Fruit fly (Drosophila melanogaster): ENCODE data around the gene Ranbp16.
A peak's percentile ranks its signal among the peaks of the same experiment; 100 is the strongest.

The Ranbp16 gene

dm6 chrX:15887247-15887616 lies 46.4 kb downstream of the Ranbp16 start, which contains the start of gene tay (continued):
- TF ChIP-seq sd (tag; optimal IDR thresholded peaks at IDR 0.05) = no peak
- no peak for TF ChIP-seq Kr (GFP tag; optimal IDR thresholded peaks at IDR 0.05)
- TF ChIP-seq CG12744 (GFP tag; optimal IDR thresholded peaks at IDR 0.05) = no peak
- TF ChIP-seq CG4617 (GFP tag; optimal IDR thresholded peaks at IDR 0.05; ENCODE audit: borderline replicate concordance) = peak; percentile 43
- TF ChIP-seq Ets97D (GFP tag; optimal IDR thresholded peaks at IDR 0.05) = peak; percentile 32
- TF ChIP-seq bigmax (GFP tag; optimal IDR thresholded peaks at IDR 0.05) = peak; percentile 47
- peak; percentile 1 for TF ChIP-seq CHES-1-like (GFP tag; optimal IDR thresholded peaks at IDR 0.05)
- no peak for TF ChIP-seq crc (GFP tag; optimal IDR thresholded peaks at IDR 0.05)
- peak; percentile 54 for TF ChIP-seq CG13287 (GFP tag; IDR thresholded peaks at IDR 0.05; ENCODE audit: partially characterized antibody)
- TF ChIP-seq zfh1 (GFP tag; IDR thresholded peaks at IDR 0.05) = no peak
- TF ChIP-seq ftz-f1 (GFP tag; optimal IDR thresholded peaks at IDR 0.05) = peak; percentile 56
- TF ChIP-seq CG11723 (GFP tag; optimal IDR thresholded peaks at IDR 0.05) = peak; percentile 20
- TF ChIP-seq jumu (GFP tag; optimal IDR thresholded peaks at IDR 0.05) = peak; percentile 14
- TF ChIP-seq CG34224 (GFP tag; IDR thresholded peaks at IDR 0.05; ENCODE audit: partially characterized antibody) = peak; percentile 28; the same call in 1 of the 3 replicates
- TF ChIP-seq zf30C (GFP tag; optimal IDR thresholded peaks at IDR 0.05) = peak; percentile 38
- peak; percentile 46 for TF ChIP-seq vvl (GFP tag; IDR thresholded peaks at IDR 0.05)

- TF ChIP-seq CG10543 (GFP tag; optimal IDR thresholded peaks at IDR 0.05) = peak; percentile 57
- TF ChIP-seq CG4820 (GFP tag; optimal IDR thresholded peaks at IDR 0.05) = no peak
- no peak for TF ChIP-seq CG18619 (GFP tag; optimal IDR thresholded peaks at IDR 0.05)
- peak; percentile 50 for TF ChIP-seq HmgZ (tag; optimal IDR thresholded peaks at IDR 0.05)
- no peak for TF ChIP-seq Tbp (GFP tag; optimal IDR thresholded peaks at IDR 0.05)
- no peak for TF ChIP-seq CG33213 (GFP tag; optimal IDR thresholded peaks at IDR 0.05)
- no peak for TF ChIP-seq CG10267 (tag; optimal IDR thresholded peaks at IDR 0.05)
- TF ChIP-seq luna (GFP tag; optimal IDR thresholded peaks at IDR 0.05) = no peak
- TF ChIP-seq Ptx1 (GFP tag; IDR thresholded peaks at IDR 0.05) = no peak
- TF ChIP-seq gfzf (GFP tag; optimal IDR thresholded peaks at IDR 0.05) = peak; percentile 6
- TF ChIP-seq CG5953 (GFP tag; IDR thresholded peaks at IDR 0.05) = no peak
- TF ChIP-seq YL-1 (GFP tag; optimal IDR thresholded peaks at IDR 0.05) = peak; percentile 84
- TF ChIP-seq sqz (GFP tag; optimal IDR thresholded peaks at IDR 0.05) = peak; percentile 95
- TF ChIP-seq Ets65A (GFP tag) = peak; percentile 82
- no peak for TF ChIP-seq CG9609 (GFP tag; optimal IDR thresholded peaks at IDR 0.05)
- TF ChIP-seq MTF-1 (GFP tag; optimal IDR thresholded peaks at IDR 0.05; ENCODE audit: borderline replicate concordance) = no peak
- TF ChIP-seq Fer1 (GFP tag; optimal IDR thresholded peaks at IDR 0.05) = peak; percentile 36
- TF ChIP-seq CG16779 (GFP tag; IDR thresholded peaks at IDR 0.05) = no peak
- TF ChIP-seq zf30C (GFP tag; optimal IDR thresholded peaks at IDR 0.05) = peak; percentile 85
- no peak for TF ChIP-seq Hr51 (GFP tag; optimal IDR thresholded peaks at IDR 0.05)
- no peak for TF ChIP-seq H15 (GFP tag; IDR thresholded peaks at IDR 0.05)
- TF ChIP-seq fd3F (GFP tag; optimal IDR thresholded peaks at IDR 0.05) = no peak
- TF ChIP-seq MBD-R2 (GFP tag; IDR thresholded peaks at IDR 0.05) = peak; percentile 17; the same call in 1 of the 2 replicates
- TF ChIP-seq CG6854 (GFP tag; optimal IDR thresholded peaks at IDR 0.05) = peak; percentile 7
- no peak for TF ChIP-seq NC2β (GFP tag; optimal IDR thresholded peaks at IDR 0.05)
- TF ChIP-seq ci (GFP tag; IDR thresholded peaks at IDR 0.05) = peak; percentile 34; the same call in 1 of the 3 replicates
- 0 out of 2 replicates have a peak, but pooled peaks have one; percentile 44 for TF ChIP-seq rib (GFP tag; IDR thresholded peaks at IDR 0.05)
- peak; percentile 93 for TF ChIP-seq CG10321 (GFP tag; IDR thresholded peaks at IDR 0.05)
- peak; percentile 76 for TF ChIP-seq Med (GFP tag)
- TF ChIP-seq CG14710 (tag; optimal IDR thresholded peaks at IDR 0.05) = peak; percentile 17
- no peak for TF ChIP-seq CG10209 (GFP tag; optimal IDR thresholded peaks at IDR 0.05)
- TF ChIP-seq D (optimal IDR thresholded peaks at IDR 0.05) = no peak
- TF ChIP-seq D (GFP tag; optimal IDR thresholded peaks at IDR 0.05) = no peak
- no peak for TF ChIP-seq CG17328 (GFP tag; IDR thresholded peaks at IDR 0.05)
These were observed 47.0 kb downstream of the Ranbp16 start for dm6 chrX:15886411-15887246.
